Fruit fly (Drosophila melanogaster) whole organism, prepupa: ENCODE data around the gene CG6195.

Source experiments
- CG10669 ChIP-seq: fragments of 200-800 bp; sonication (Bioruptor generic); optimal IDR thresholded peaks from 3 replicates; lab custom pipeline; 2018; ENCODE audit warnings: missing biosample characterization, mild to moderate bottlenecking, missing genetic modification characterization, moderate library complexity
- CG11762 ChIP-seq: fragments of 200-800 bp; sonication (Bioruptor generic); optimal IDR thresholded peaks from 3 replicates; lab custom pipeline; 2016; ENCODE audit warnings: missing biosample characterization, missing genetic modification characterization; ENCODE audit not compliant: insufficient read depth
- CG16779 ChIP-seq: fragments of 200-800 bp; sonication (Bioruptor generic); optimal IDR thresholded peaks from 3 replicates; lab custom pipeline; 2017; ENCODE audit warnings: missing biosample characterization, mild to moderate bottlenecking, missing genetic modification characterization
- CG3032 ChIP-seq: fragments of 200-800 bp; optimal IDR thresholded peaks from 2 replicates; lab custom pipeline; 2019; ENCODE audit warnings: missing biosample characterization, mild to moderate bottlenecking, missing genetic modification characterization, moderate library complexity
- CG31627 ChIP-seq: fragments of 200-800 bp; sonication (Bioruptor generic); optimal IDR thresholded peaks from 3 replicates; lab custom pipeline; 2016; ENCODE audit warnings: missing biosample characterization, missing genetic modification characterization
- CG32006 ChIP-seq: fragments of 200-800 bp; sonication (Bioruptor generic); optimal IDR thresholded peaks from 3 replicates; lab custom pipeline; 2017; ENCODE audit warnings: missing biosample characterization, mild to moderate bottlenecking, missing genetic modification characterization
- CG34406 ChIP-seq: fragments of 200-800 bp; sonication (Bioruptor generic); optimal IDR thresholded peaks from 3 replicates; lab custom pipeline; 2016; ENCODE audit warnings: missing biosample characterization, missing genetic modification characterization
- CG6276 ChIP-seq: fragments of 200-800 bp; sonication (Bioruptor generic); optimal IDR thresholded peaks from 2 replicates; lab custom pipeline; 2017; ENCODE audit warnings: missing biosample characterization, mild to moderate bottlenecking, missing genetic modification characterization
- CG6808 ChIP-seq: fragments of 200-800 bp; sonication (Bioruptor generic); optimal IDR thresholded peaks from 3 replicates; lab custom pipeline; 2017; ENCODE audit warnings: missing biosample characterization, missing genetic modification characterization, mild to moderate bottlenecking, moderate library complexity, missing genetic modification reagents
- CG6854 ChIP-seq: fragments of 200-800 bp; sonication (Bioruptor generic); optimal IDR thresholded peaks from 2 replicates; lab custom pipeline; 2017; ENCODE audit warnings: missing biosample characterization, mild to moderate bottlenecking, missing genetic modification characterization
- CG7368 ChIP-seq: fragments of 200-800 bp; sonication (Bioruptor generic); optimal IDR thresholded peaks from 3 replicates; lab custom pipeline; 2016; ENCODE audit warnings: missing biosample characterization, missing genetic modification characterization
- CG8319 ChIP-seq: fragments of 200-800 bp; sonication (Bioruptor generic); optimal IDR thresholded peaks from 3 replicates; lab custom pipeline; 2016; ENCODE audit warnings: missing biosample characterization, missing genetic modification characterization
- CG8632 ChIP-seq: fragments of 200-800 bp; sonication (Bioruptor generic); optimal IDR thresholded peaks from 3 replicates; lab custom pipeline; 2016; ENCODE audit warnings: missing biosample characterization, missing genetic modification characterization
- Eip75B ChIP-seq: fragments of 200-800 bp; sonication (Bioruptor generic); optimal IDR thresholded peaks from 3 replicates; lab custom pipeline; 2016; ENCODE audit warnings: missing biosample characterization, missing genetic modification characterization
- Ets21C ChIP-seq: fragments of 200-800 bp; sonication (Bioruptor generic); optimal IDR thresholded peaks from 3 replicates; lab custom pipeline; 2016; ENCODE audit warnings: missing biosample characterization, missing genetic modification characterization
- Gug ChIP-seq: fragments of 200-800 bp; sonication (Bioruptor generic); IDR thresholded peaks from 2 replicates; pipeline ENCODE4 v1.3.6; 2022; ENCODE audit warnings: missing biosample characterization, missing genetic modification characterization
- Hr38 ChIP-seq: sonication (Bioruptor generic); optimal IDR thresholded peaks from 2 replicates; lab custom pipeline; 2016; ENCODE audit warnings: missing biosample characterization, missing genetic modification characterization
- Hr39 ChIP-seq: fragments of 200-800 bp; sonication (Bioruptor generic); optimal IDR thresholded peaks from 2 replicates; lab custom pipeline; 2016; ENCODE audit warnings: missing biosample characterization, missing genetic modification characterization
- Hr4 ChIP-seq: fragments of 200-800 bp; sonication (Bioruptor generic); optimal IDR thresholded peaks from 3 replicates; lab custom pipeline; 2016; ENCODE audit warnings: missing biosample characterization, missing genetic modification characterization
- Lpt ChIP-seq: fragments of 200-800 bp; sonication (Bioruptor generic); optimal IDR thresholded peaks from 3 replicates; lab custom pipeline; 2016; ENCODE audit warnings: missing biosample characterization, missing genetic modification characterization
- Met ChIP-seq: fragments of 200-800 bp; sonication (Bioruptor generic); optimal IDR thresholded peaks from 3 replicates; lab custom pipeline; 2016; ENCODE audit warnings: missing biosample characterization, missing genetic modification characterization
- Smox ChIP-seq: fragments of 200-800 bp; sonication (Bioruptor generic); optimal IDR thresholded peaks from 3 replicates; lab custom pipeline; 2016; ENCODE audit warnings: missing biosample characterization, missing genetic modification characterization
- Sox102F ChIP-seq: fragments of 200-800 bp; sonication (Bioruptor generic); optimal IDR thresholded peaks from 2 replicates; lab custom pipeline; 2016; ENCODE audit warnings: missing biosample characterization, mild to moderate bottlenecking, missing genetic modification characterization
- Sox14 ChIP-seq: fragments of 200-800 bp; sonication (Bioruptor generic); optimal IDR thresholded peaks from 3 replicates; lab custom pipeline; 2016; ENCODE audit warnings: missing biosample characterization, missing genetic modification characterization
- Sox15 ChIP-seq: fragments of 200-800 bp; sonication (Bioruptor generic); optimal IDR thresholded peaks from 3 replicates; lab custom pipeline; 2016; ENCODE audit warnings: missing biosample characterization, missing genetic modification characterization
- acj6 ChIP-seq: fragments of 200-800 bp; sonication (Bioruptor generic); optimal IDR thresholded peaks from 3 replicates; lab custom pipeline; 2016; ENCODE audit warnings: missing biosample characterization, missing genetic modification characterization
- cyc ChIP-seq: fragments of 200-800 bp; sonication (Bioruptor generic); optimal IDR thresholded peaks from 3 replicates; lab custom pipeline; 2016; ENCODE audit warnings: missing biosample characterization, missing genetic modification characterization
- dac ChIP-seq: fragments of 200-800 bp; sonication (Bioruptor generic); optimal IDR thresholded peaks from 2 replicates; lab custom pipeline; 2017; ENCODE audit warnings: missing biosample characterization, mild to moderate bottlenecking, missing genetic modification characterization
- dsx ChIP-seq: fragments of 200-800 bp; optimal IDR thresholded peaks from 3 replicates; lab custom pipeline; 2019; ENCODE audit warnings: missing biosample characterization, mild to moderate bottlenecking, missing genetic modification characterization, moderate library complexity; ENCODE audit not compliant: poor library complexity, severe bottlenecking
- esn ChIP-seq: fragments of 200-800 bp; sonication (Bioruptor generic); optimal IDR thresholded peaks from 2 replicates; lab custom pipeline; 2016; ENCODE audit warnings: missing biosample characterization, mild to moderate bottlenecking, missing genetic modification characterization, moderate library complexity
- fd59A ChIP-seq: fragments of 200-800 bp; sonication (Bioruptor generic); optimal IDR thresholded peaks from 2 replicates; lab custom pipeline; 2017; ENCODE audit warnings: missing biosample characterization, mild to moderate bottlenecking, missing genetic modification characterization, missing genetic modification reagents
- fd85E ChIP-seq: fragments of 200-800 bp; sonication (Bioruptor generic); optimal IDR thresholded peaks from 3 replicates; lab custom pipeline; 2016; ENCODE audit warnings: missing biosample characterization, missing genetic modification characterization
- fkh ChIP-seq: fragments of 200-800 bp; sonication (Bioruptor generic); optimal IDR thresholded peaks from 3 replicates; lab custom pipeline; 2017; ENCODE audit warnings: missing biosample characterization, mild to moderate bottlenecking, missing genetic modification characterization, moderate library complexity
- pdm3 ChIP-seq: fragments of 200-800 bp; sonication (Bioruptor generic); optimal IDR thresholded peaks from 3 replicates; lab custom pipeline; 2016; ENCODE audit warnings: missing biosample characterization, missing genetic modification characterization
- spab ChIP-seq: fragments of 200-800 bp; sonication (Bioruptor generic); optimal IDR thresholded peaks from 2 replicates; lab custom pipeline; 2017; ENCODE audit warnings: missing biosample characterization, mild to moderate bottlenecking, missing genetic modification characterization, missing genetic modification reagents
- ss ChIP-seq, 2 experiments: fragments of 200-800 bp; sonication (Bioruptor generic); optimal IDR thresholded peaks; 2 replicates in 1 of 2; 3 replicates in 1 of 2; lab custom pipeline; 2017 to 2018; ENCODE audit warnings: mild to moderate bottlenecking in 2 of 2, missing biosample characterization in 2 of 2, missing genetic modification characterization in 2 of 2, moderate library complexity in 1 of 2
- svp ChIP-seq: fragments of 200-800 bp; sonication (Bioruptor generic); peaks from one replicate; lab custom pipeline; 2016; ENCODE audit warnings: missing biosample characterization, missing genetic modification characterization
- topi ChIP-seq: fragments of 200-800 bp; sonication (Bioruptor generic); optimal IDR thresholded peaks from 3 replicates; lab custom pipeline; 2016; ENCODE audit warnings: missing biosample characterization, missing genetic modification characterization
- vri ChIP-seq: fragments of 200-800 bp; sonication (Bioruptor generic); optimal IDR thresholded peaks from 3 replicates; lab custom pipeline; 2016; ENCODE audit warnings: missing biosample characterization, mild to moderate bottlenecking, missing genetic modification characterization

The CG6195 gene

DNA sequence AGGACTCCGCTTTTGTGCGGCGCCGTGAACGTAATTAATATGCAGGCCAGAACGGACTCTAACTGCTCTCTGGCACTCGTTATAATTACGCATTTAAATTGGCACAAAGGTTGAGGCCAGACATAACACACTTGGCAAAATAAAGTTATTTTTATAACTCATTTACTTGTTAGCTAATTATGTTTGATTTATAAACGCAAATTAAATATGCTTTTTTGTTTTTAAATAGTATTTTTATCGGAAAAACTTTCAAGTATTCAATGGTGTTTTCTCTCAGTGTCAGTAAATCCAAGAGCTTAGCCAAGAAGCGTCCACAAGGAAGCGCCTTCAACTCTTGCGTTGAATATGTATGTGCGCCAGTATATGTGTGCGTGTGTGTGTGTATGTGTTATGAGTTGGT lies 24.7 kb upstream of the CG6195 start (continued):
- peak; percentile 14 for TF ChIP-seq CG10669 (GFP tag; lab: Kevin White, UChicago)
- peak; percentile 15 for TF ChIP-seq Eip75B (GFP tag; lab: Kevin White, UChicago)
- TF ChIP-seq cyc (GFP tag; lab: Kevin White, UChicago) = peak; percentile 3
- no peak for TF ChIP-seq vri (GFP tag; lab: Kevin White, UChicago)
- TF ChIP-seq CG6854 (GFP tag; lab: Kevin White, UChicago) = no peak
- TF ChIP-seq Sox14 (GFP tag; lab: Kevin White, UChicago) = no peak
- TF ChIP-seq CG8319 = no peak
- peak; percentile 24 for TF ChIP-seq Hr4 (GFP tag; lab: Kevin White, UChicago)
- TF ChIP-seq Hr38 = no peak
- TF ChIP-seq CG6276 = no peak
- peak; percentile 6 for TF ChIP-seq CG7368 (GFP tag; lab: Kevin White, UChicago)
- TF ChIP-seq Lpt = no peak
- no peak for TF ChIP-seq ss (GFP tag; optimal IDR thresholded peaks at IDR 0.05; lab: Kevin White, UChicago)
- no peak for TF ChIP-seq dsx (GFP tag; lab: Kevin White, UChicago)
- no peak for TF ChIP-seq spab
- no peak for TF ChIP-seq fd59A (GFP tag; lab: Kevin White, UChicago)
- TF ChIP-seq topi (GFP tag; lab: Kevin White, UChicago) = peak; percentile 34
- TF ChIP-seq Sox102F = peak; percentile 35
- no peak for TF ChIP-seq CG6808 (GFP tag; lab: Kevin White, UChicago)
- TF ChIP-seq CG34406 (GFP tag; lab: Kevin White, UChicago) = no peak
- TF ChIP-seq CG11762 (GFP tag; lab: Kevin White, UChicago) = no peak
- peak; percentile 22 for TF ChIP-seq Smox (GFP tag; lab: Kevin White, UChicago)
- TF ChIP-seq esn (GFP tag; lab: Kevin White, UChicago) = no peak
- TF ChIP-seq svp (GFP tag; lab: Kevin White, UChicago) = peak; percentile 58
- TF ChIP-seq dac (GFP tag; lab: Kevin White, UChicago) = no peak
- peak; percentile 21 for TF ChIP-seq pdm3 (GFP tag; lab: Kevin White, UChicago)
- no peak for TF ChIP-seq CG3032 (tag; lab: Kevin White, UChicago)
- TF ChIP-seq CG32006 (GFP tag; lab: Kevin White, UChicago) = peak; percentile 8
- TF ChIP-seq acj6 (GFP tag; lab: Kevin White, UChicago) = peak; percentile 23
- TF ChIP-seq fd85E (GFP tag; lab: Kevin White, UChicago) = no peak
- TF ChIP-seq Ets21C = no peak
- peak; percentile 44 for TF ChIP-seq Met (GFP tag; lab: Kevin White, UChicago)
- peak; percentile 31 for TF ChIP-seq Hr39
- no peak for TF ChIP-seq Sox15 (GFP tag; lab: Kevin White, UChicago)

- TF ChIP-seq CG31627 (GFP tag; lab: Kevin White, UChicago) (no peak), CG8632 (GFP tag; lab: Kevin White, UChicago) (no peak), cyc (GFP tag; lab: Kevin White, UChicago) (no peak), CG6854 (GFP tag; lab: Kevin White, UChicago) (no peak), fkh (GFP tag; lab: Kevin White, UChicago) (no peak), Smox (GFP tag; lab: Kevin White, UChicago) (no peak), Gug (GFP tag; lab: Robert Waterston, UW) (no peak), CG16779 (tag; lab: Kevin White, UChicago) (no peak)
Measured at dm6 chr3R:19672136-19672535, 23.9 kb upstream of the CG6195 start.
